Fruit fly (Drosophila melanogaster) whole organism, embryonic: ENCODE measurements around the gene ppk30.
A peak's percentile ranks its signal among the peaks of the same experiment; 100 is the strongest.

Experiments
- Adf1 ChIP-seq: fragments of 200-800 bp; sonication (Bioruptor generic); IDR thresholded peaks from 2 replicates; pipeline ENCODE4 v1.3.6; 2022; ENCODE audit warnings: missing biosample characterization, missing genetic modification characterization
- Atf3 ChIP-seq: fragments of 200-800 bp; sonication (Bioruptor generic); optimal IDR thresholded peaks from 3 replicates; lab custom pipeline; 2016; ENCODE audit warnings: missing biosample characterization, missing genetic modification characterization
- Bgb ChIP-seq: fragments of 200-800 bp; sonication (Bioruptor generic); IDR thresholded peaks from 2 replicates; pipeline ENCODE4 v1.3.6; 2022; ENCODE audit warnings: missing biosample characterization, missing genetic modification characterization; ENCODE audit not compliant: partially characterized antibody
- CG10274 ChIP-seq: fragments of 200-800 bp; sonication (Bioruptor generic); optimal IDR thresholded peaks from 3 replicates; lab custom pipeline; 2017; ENCODE audit warnings: missing biosample characterization, mild to moderate bottlenecking, missing genetic modification characterization
- CG10321 ChIP-seq: fragments of 200-800 bp; sonication (Bioruptor generic); IDR thresholded peaks from 2 replicates; pipeline ENCODE4 v1.3.6; 2022; ENCODE audit warnings: missing biosample characterization, missing genetic modification characterization
- CG10462 ChIP-seq: fragments of 200-800 bp; sonication (Bioruptor generic); optimal IDR thresholded peaks from 2 replicates; lab custom pipeline; 2016; ENCODE audit warnings: missing biosample characterization, missing genetic modification characterization
- CG11695 ChIP-seq: fragments of 200-800 bp; sonication (Bioruptor generic); IDR thresholded peaks from 3 replicates; pipeline ENCODE4 v1.3.6; 2022; ENCODE audit warnings: missing biosample characterization, missing genetic modification characterization
- CG13123 ChIP-seq: fragments of 200-800 bp; sonication (Bioruptor generic); optimal IDR thresholded peaks from 2 replicates; lab custom pipeline; 2016; ENCODE audit warnings: missing biosample characterization, missing genetic modification characterization
- CG13775 ChIP-seq: fragments of 200-800 bp; sonication (Bioruptor generic); optimal IDR thresholded peaks from 3 replicates; lab custom pipeline; 2017; ENCODE audit warnings: missing biosample characterization, mild to moderate bottlenecking, missing genetic modification characterization
- CG14710 ChIP-seq: fragments of 200-800 bp; sonication (Bioruptor generic); optimal IDR thresholded peaks from 3 replicates; lab custom pipeline; 2019; ENCODE audit warnings: missing biosample characterization, mild to moderate bottlenecking, missing genetic modification characterization, moderate library complexity
- CG15073 ChIP-seq: fragments of 200-800 bp; sonication (Bioruptor generic); optimal IDR thresholded peaks from 2 replicates; lab custom pipeline; 2016; ENCODE audit warnings: missing biosample characterization, missing genetic modification characterization
- CG1529 ChIP-seq: fragments of 200-800 bp; sonication (Bioruptor generic); optimal IDR thresholded peaks from 3 replicates; lab custom pipeline; 2018; ENCODE audit warnings: missing biosample characterization, missing genetic modification characterization
- CG15696 ChIP-seq: fragments of 200-800 bp; sonication (Bioruptor generic); optimal IDR thresholded peaks from 2 replicates; lab custom pipeline; 2019; ENCODE audit warnings: missing biosample characterization, mild to moderate bottlenecking, missing genetic modification characterization, moderate library complexity
- CG17802 ChIP-seq: fragments of 200-800 bp; sonication (Bioruptor generic); optimal IDR thresholded peaks from 2 replicates; lab custom pipeline; 2018; ENCODE audit warnings: missing biosample characterization, mild to moderate bottlenecking, missing genetic modification characterization, moderate library complexity
- CG1792 ChIP-seq: fragments of 200-800 bp; sonication (Bioruptor generic); optimal IDR thresholded peaks from 2 replicates; lab custom pipeline; 2016; ENCODE audit warnings: missing biosample characterization, missing genetic modification characterization
- CG30403 ChIP-seq: fragments of 200-800 bp; sonication (Bioruptor generic); optimal IDR thresholded peaks from 3 replicates; lab custom pipeline; 2016; ENCODE audit warnings: missing biosample characterization, missing genetic modification characterization
- CG31224 ChIP-seq: fragments of 200-800 bp; sonication (Bioruptor generic); IDR thresholded peaks from 2 replicates; pipeline ENCODE4 v1.3.6; 2022; ENCODE audit warnings: missing biosample characterization, missing genetic modification characterization
- CG3407 ChIP-seq: fragments of 200-800 bp; sonication (Bioruptor generic); optimal IDR thresholded peaks from 2 replicates; lab custom pipeline; 2018; ENCODE audit warnings: missing biosample characterization, mild to moderate bottlenecking, missing genetic modification characterization
- CG4424 ChIP-seq: fragments of 200-800 bp; sonication (Bioruptor generic); optimal IDR thresholded peaks from 3 replicates; lab custom pipeline; 2016; ENCODE audit warnings: missing biosample characterization, missing genetic modification characterization
- CG4730 ChIP-seq: fragments of 200-800 bp; sonication (Bioruptor generic); IDR thresholded peaks from 2 replicates; pipeline ENCODE4 v1.3.6; 2022; ENCODE audit warnings: missing biosample characterization, missing genetic modification characterization
- CG9932 ChIP-seq: fragments of 200-800 bp; sonication (Bioruptor generic); IDR thresholded peaks from 2 replicates; pipeline ENCODE4 v1.3.6; 2022; ENCODE audit warnings: missing biosample characterization, missing genetic modification characterization
- CTCF ChIP-seq: fragments of 200-800 bp; sonication (Bioruptor generic); optimal IDR thresholded peaks from 2 replicates; lab custom pipeline; 2017; ENCODE audit warnings: missing biosample characterization, mild to moderate bottlenecking, missing genetic modification characterization, moderate library complexity
- Dfd ChIP-seq, 2 experiments: fragments of >200 bp; optimal IDR thresholded peaks; 2 replicates each; lab custom pipeline; 2017; ENCODE audit warnings: missing biosample characterization in 2 of 2, missing genetic modification characterization in 2 of 2
- Dip2 ChIP-seq: fragments of 200-800 bp; sonication (Bioruptor generic); IDR thresholded peaks from 2 replicates; pipeline ENCODE4 v1.3.6; 2022; ENCODE audit warnings: missing biosample characterization, missing genetic modification characterization
- Dref ChIP-seq: fragments of 200-800 bp; sonication (Bioruptor generic); IDR thresholded peaks from 2 replicates; pipeline ENCODE4 v1.3.6; 2022; ENCODE audit warnings: missing biosample characterization, missing genetic modification characterization
- H15 ChIP-seq: fragments of 200-800 bp; sonication (Bioruptor generic); IDR thresholded peaks from 3 replicates; pipeline ENCODE4 v1.3.6; 2022; ENCODE audit warnings: missing biosample characterization, missing genetic modification characterization
- HmgD ChIP-seq: fragments of 200-800 bp; sonication (Bioruptor generic); optimal IDR thresholded peaks from 3 replicates; lab custom pipeline; 2016; ENCODE audit warnings: missing biosample characterization, missing genetic modification characterization
- HmgZ ChIP-seq: fragments of 200-800 bp; sonication (Bioruptor generic); optimal IDR thresholded peaks from 2 replicates; lab custom pipeline; 2018; ENCODE audit warnings: missing biosample characterization, mild to moderate bottlenecking, missing genetic modification characterization
- Hmr ChIP-seq: fragments of 200-800 bp; sonication (Bioruptor generic); optimal IDR thresholded peaks from 3 replicates; lab custom pipeline; 2017; ENCODE audit warnings: mild to moderate bottlenecking, missing biosample characterization, missing genetic modification reagents, missing genetic modification characterization
- Hr3 ChIP-seq: fragments of 200-800 bp; sonication (Bioruptor generic); optimal IDR thresholded peaks from 3 replicates; lab custom pipeline; 2016; ENCODE audit warnings: missing biosample characterization, missing genetic modification characterization
- Lpt ChIP-seq: fragments of >200 bp; optimal IDR thresholded peaks from 2 replicates; lab custom pipeline; 2018; ENCODE audit warnings: missing biosample characterization, missing genetic modification characterization
- NFAT ChIP-seq: fragments of 200-800 bp; sonication (Bioruptor generic); IDR thresholded peaks from 2 replicates; pipeline ENCODE4 v1.3.6; 2022; ENCODE audit warnings: missing biosample characterization, missing genetic modification characterization
- Nf-YC ChIP-seq: fragments of 200-800 bp; optimal IDR thresholded peaks from 3 replicates; lab custom pipeline; 2019; ENCODE audit warnings: missing biosample characterization, mild to moderate bottlenecking, missing genetic modification characterization, moderate library complexity
- Ravus ChIP-seq: fragments of 200-800 bp; sonication (Bioruptor generic); IDR thresholded peaks from 2 replicates; pipeline ENCODE4 v1.3.6; 2022; ENCODE audit warnings: missing biosample characterization, missing genetic modification characterization
- Vsx1 ChIP-seq: fragments of 200-800 bp; sonication (Bioruptor generic); optimal IDR thresholded peaks from 2 replicates; lab custom pipeline; 2017; ENCODE audit warnings: missing biosample characterization, mild to moderate bottlenecking, missing genetic modification characterization, missing genetic modification reagents
- bigmax ChIP-seq: fragments of 200-800 bp; sonication (Bioruptor generic); optimal IDR thresholded peaks from 2 replicates; lab custom pipeline; 2018; ENCODE audit warnings: missing biosample characterization, mild to moderate bottlenecking, missing genetic modification characterization
- caup ChIP-seq: fragments of 200-800 bp; sonication (Bioruptor generic); optimal IDR thresholded peaks from 3 replicates; lab custom pipeline; 2017; ENCODE audit warnings: missing biosample characterization, mild to moderate bottlenecking, missing genetic modification characterization, moderate library complexity; ENCODE audit not compliant: severe bottlenecking
- chinmo ChIP-seq: fragments of 200-800 bp; sonication (Bioruptor generic); IDR thresholded peaks from 4 replicates; pipeline ENCODE4 v1.3.6; 2022; ENCODE audit warnings: missing biosample characterization, missing genetic modification characterization; ENCODE audit not compliant: partially characterized antibody
- chn ChIP-seq: fragments of 200-800 bp; sonication (Bioruptor generic); optimal IDR thresholded peaks from 2 replicates; lab custom pipeline; 2016; ENCODE audit warnings: missing biosample characterization, missing genetic modification characterization
- disco-r ChIP-seq: fragments of 200-800 bp; sonication (Bioruptor generic); optimal IDR thresholded peaks from 2 replicates; lab custom pipeline; 2016; ENCODE audit warnings: missing biosample characterization, missing genetic modification characterization
- dpn ChIP-seq, 2 experiments: fragments of 200-800 bp; sonication (Bioruptor generic); optimal IDR thresholded peaks; 3 replicates each; lab custom pipeline; 2016; ENCODE audit warnings: missing biosample characterization in 2 of 2, missing genetic modification characterization in 2 of 2
- dysf ChIP-seq: fragments of 200-800 bp; sonication (Bioruptor generic); IDR thresholded peaks from 3 replicates; pipeline ENCODE4 v1.3.6; 2022; ENCODE audit warnings: missing biosample characterization, missing genetic modification characterization
- exex ChIP-seq: fragments of 200-800 bp; sonication (Bioruptor generic); optimal IDR thresholded peaks from 4 replicates; lab custom pipeline; 2018; ENCODE audit warnings: missing biosample characterization, mild to moderate bottlenecking, missing genetic modification characterization, moderate library complexity
- mam ChIP-seq: fragments of 200-800 bp; sonication (Bioruptor generic); optimal IDR thresholded peaks from 3 replicates; lab custom pipeline; 2016; ENCODE audit warnings: missing biosample characterization, missing genetic modification characterization
- otp ChIP-seq: fragments of 200-800 bp; sonication (Bioruptor generic); IDR thresholded peaks from 3 replicates; pipeline ENCODE4, ENCODE4 v1.3.6; 2022; ENCODE audit warnings: missing biosample characterization, missing genetic modification characterization
- pum ChIP-seq: fragments of 200-800 bp; sonication (Bioruptor generic); optimal IDR thresholded peaks from 2 replicates; lab custom pipeline; 2016; ENCODE audit warnings: missing biosample characterization, missing genetic modification characterization
- slbo ChIP-seq: fragments of 200-800 bp; sonication (Bioruptor generic); IDR thresholded peaks from 2 replicates; pipeline ENCODE4 v1.3.6; 2022; ENCODE audit warnings: missing biosample characterization, missing genetic modification characterization
- slou ChIP-seq: fragments of 200-800 bp; sonication (Bioruptor generic); optimal IDR thresholded peaks from 3 replicates; lab custom pipeline; 2016; ENCODE audit warnings: missing biosample characterization, missing genetic modification characterization
- ssp ChIP-seq: fragments of 200-800 bp; sonication (Bioruptor generic); IDR thresholded peaks from 2 replicates; pipeline ENCODE4 v1.3.6; 2022; ENCODE audit warnings: missing biosample characterization, missing genetic modification characterization
- ttk ChIP-seq: fragments of 200-800 bp; sonication (Bioruptor generic); IDR thresholded peaks from 2 replicates; pipeline ENCODE4 v2.1.2; 2022; ENCODE audit warnings: missing biosample characterization, missing genetic modification characterization
- wek ChIP-seq: fragments of 200-800 bp; sonication (Bioruptor generic); optimal IDR thresholded peaks from 3 replicates; lab custom pipeline; 2018; ENCODE audit warnings: missing biosample characterization, mild to moderate bottlenecking, missing genetic modification characterization, moderate library complexity
- zf30C ChIP-seq: fragments of 200-800 bp; sonication (Bioruptor generic); optimal IDR thresholded peaks from 3 replicates; lab custom pipeline; 2018; ENCODE audit warnings: missing biosample characterization, mild to moderate bottlenecking, missing genetic modification characterization

Gene ppk30

DNA sequence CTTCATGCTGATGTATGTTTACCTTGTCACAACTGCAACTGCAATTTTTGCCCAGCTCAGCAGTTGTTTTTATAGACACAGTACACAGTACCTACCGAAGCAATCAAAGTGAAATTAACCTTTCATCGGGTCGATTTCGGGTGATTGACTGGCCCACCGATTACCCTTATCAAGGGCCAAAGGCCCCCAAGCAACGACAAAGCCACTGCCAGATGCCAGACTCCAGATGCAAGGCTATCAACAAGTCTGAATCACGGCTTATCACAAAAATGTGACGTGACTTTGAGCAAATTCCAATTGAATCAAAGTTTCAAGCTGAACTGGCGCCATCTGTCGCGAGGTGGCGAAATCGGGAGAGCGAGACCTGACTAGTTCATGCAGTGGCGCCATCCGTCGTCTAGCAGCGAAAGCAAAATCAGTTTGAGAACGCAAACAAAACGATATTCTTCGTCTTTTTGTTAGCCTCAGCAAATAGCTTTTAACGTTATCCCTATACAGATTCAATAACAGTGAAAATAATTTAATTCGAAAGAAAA is 47.9 kb downstream of the ppk30 start, which contains the start of gene Obp99b (continued):
- TF ChIP-seq slou (GFP tag; lab: Kevin White, UChicago) (no peak), bigmax (GFP tag; lab: Kevin White, UChicago) (peak; percentile 32), CG9932 (GFP tag; lab: Robert Waterston, UW) (peak; percentile 74), CG11695 (GFP tag; lab: Robert Waterston, UW) (peak; percentile 69; the same call in 2 of the 3 replicates), CG15073 (GFP tag; lab: Kevin White, UChicago) (no peak), CG17802 (tag; lab: Kevin White, UChicago) (peak; percentile 82), chinmo (GFP tag; lab: Robert Waterston, UW) (peak; percentile 61; the same call in 1 of the 4 replicates), Dfd (GFP tag; optimal IDR thresholded peaks at IDR 0.05; lab: Kevin White, UChicago) (no peak), Vsx1 (peak; percentile 69), Hr3 (peak; percentile 60), CG13775 (GFP tag; lab: Kevin White, UChicago) (peak; percentile 80), CG13123 (GFP tag; lab: Kevin White, UChicago) (no peak), HmgD (GFP tag; lab: Kevin White, UChicago) (peak; percentile 80), CG15696 (peak; percentile 67), zf30C (GFP tag; lab: Kevin White, UChicago) (peak; percentile 15), mam (peak; percentile 45), slbo (GFP tag; lab: Robert Waterston, UW) (peak; percentile 79), caup (peak; percentile 85), CG4424 (GFP tag; lab: Kevin White, UChicago) (peak; percentile 87), Atf3 (GFP tag; lab: Kevin White, UChicago) (peak; percentile 82), CTCF (GFP tag; lab: Kevin White, UChicago) (peak; percentile 94), wek (GFP tag; lab: Kevin White, UChicago) (peak; percentile 86), CG1529 (GFP tag; lab: Kevin White, UChicago) (peak; percentile 83), dysf (GFP tag; lab: Robert Waterston, UW) (peak; percentile 80), CG3407 (GFP tag; lab: Kevin White, UChicago) (peak; percentile 76), Hmr (GFP tag; lab: Kevin White, UChicago) (peak; percentile 63), Lpt (no peak), Adf1 (GFP tag; lab: Robert Waterston, UW) (peak; percentile 25), CG30403 (peak; percentile 18), CG31224 (GFP tag; lab: Robert Waterston, UW) (peak; percentile 58; the same call in 1 of the 2 replicates), CG10274 (GFP tag; lab: Kevin White, UChicago) (peak; percentile 72), ttk (GFP tag; lab: Robert Waterston, UW) (peak; percentile 64), CG4730 (GFP tag; lab: Robert Waterston, UW) (peak; percentile 79), CG10462 (peak; percentile 9), exex (tag; lab: Kevin White, UChicago) (no peak), CG1792 (peak; percentile 60), CG10321 (GFP tag; lab: Robert Waterston, UW) (no peak), CG14710 (tag; lab: Kevin White, UChicago) (peak; percentile 42), Ravus (peak; percentile 2; the same call in 1 of the 2 replicates), HmgZ (peak; percentile 24), dpn (GFP tag; optimal IDR thresholded peaks at IDR 0.05; lab: Kevin White, UChicago) (peak; percentile 76 to 78), disco-r (peak; percentile 69), otp (GFP tag; lab: Robert Waterston, UW) (peak; percentile 89), pum (GFP tag; lab: Kevin White, UChicago) (peak; percentile 68), chn (peak; percentile 83), NFAT (peak; percentile 90), Dref (GFP tag; lab: Robert Waterston, UW) (0 out of 2 replicates have a peak, but pooled peaks have one; percentile 10), ssp (GFP tag; lab: Robert Waterston, UW) (peak; percentile 67), Dip2 (GFP tag; lab: Robert Waterston, UW) (no peak), Nf-YC (tag; lab: Kevin White, UChicago) (peak; percentile 25), Bgb (GFP tag; lab: Robert Waterston, UW) (no peak), H15 (GFP tag; lab: Robert Waterston, UW) (peak; percentile 90)
